Fruit fly (Drosophila melanogaster) whole organism, adult: ENCODE data around the gene CG7601.

Source experiments
- cic ChIP-seq: fragments of 200-800 bp; sonication (Bioruptor generic); optimal IDR thresholded peaks from 2 replicates; lab custom pipeline; 2017; ENCODE audit warnings: missing biosample characterization, mild to moderate bottlenecking, missing genetic modification characterization, moderate library complexity
- kay ChIP-seq: fragments of 200-800 bp; sonication (Bioruptor generic); peaks from one replicate; lab custom pipeline; 2016; ENCODE audit warnings: missing biosample characterization, missing genetic modification characterization, borderline replicate concordance

- no peak for TF ChIP-seq cic (GFP tag; lab: Kevin White, UChicago)
- TF ChIP-seq kay (GFP tag; lab: Kevin White, UChicago): no peak
These were observed 46.6 kb downstream of the CG7601 start for dm6 chr3R:29689833-29690538.
